Worm (Caenorhabditis elegans): ENCODE measurements around the gene nhr-18.
A peak's percentile ranks its signal among the peaks of the same experiment; 100 is the strongest.

Gene nhr-18

DNA sequence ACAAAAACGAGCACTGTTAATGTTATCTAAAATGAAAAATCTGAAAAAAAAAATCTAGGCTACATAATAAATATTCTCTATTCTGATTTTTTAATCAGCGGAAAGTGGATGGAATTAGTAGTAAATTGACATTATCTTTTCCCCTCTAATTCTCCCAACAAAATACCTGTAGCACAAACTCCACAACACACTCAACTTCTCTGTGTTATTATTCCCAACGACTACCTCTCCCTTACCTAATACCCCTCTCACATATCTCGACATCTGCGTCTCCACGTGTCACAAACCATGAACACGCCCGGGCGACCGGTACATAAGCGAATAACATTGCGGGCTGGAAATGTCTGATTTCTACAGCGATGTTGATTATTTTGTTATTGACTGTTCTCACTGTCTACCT, 43.8 kb upstream of the nhr-18 start, which contains the start of gene cyp-33C2:
TSS of gene cyp-33C2 (plus strand) at position 327 of the 400 bp plus-strand sequence.
- TF ChIP-seq daf-16 (GFP tag; optimal IDR thresholded peaks at IDR 0.05) (no peak), daf-16 (tag; optimal IDR thresholded peaks at IDR 0.05) (peak; percentile 25), dmd-6 (GFP tag; IDR thresholded peaks at IDR 0.05) (peak; percentile 61), zfp-2 (tag; optimal IDR thresholded peaks at IDR 0.05) (no peak), nhr-28 (tag; optimal IDR thresholded peaks at IDR 0.05) (peak; percentile 93), hmg-1.1 (GFP tag; IDR thresholded peaks at IDR 0.05) (no peak), ceh-32 (tag; optimal IDR thresholded peaks at IDR 0.05; ENCODE audit: poor library complexity) (no peak)

DNA sequence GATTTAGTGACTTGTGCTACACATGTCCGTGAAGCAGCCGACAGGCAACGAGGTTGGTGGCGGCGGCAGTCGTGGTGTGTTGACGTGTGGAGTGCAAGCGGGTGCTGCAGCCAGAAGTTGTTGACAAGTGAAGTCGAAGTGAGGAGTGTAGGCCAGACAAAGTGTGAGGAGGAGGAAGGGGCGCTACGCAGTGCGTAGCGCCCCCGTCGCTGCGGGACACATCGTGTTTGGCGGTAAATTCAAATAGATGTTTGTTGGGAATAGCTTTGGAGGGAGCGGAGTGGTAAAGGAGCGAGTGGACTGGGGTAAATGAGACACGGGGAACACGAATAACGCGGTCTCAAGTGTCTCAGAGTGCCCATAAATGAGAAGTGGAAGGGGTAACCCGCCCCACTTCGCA, 41.5 kb upstream of the nhr-18 start:
- TF ChIP-seq set-16 (GFP tag; IDR thresholded peaks at IDR 0.05), result 0 out of 2 replicates have a peak, but pooled peaks have one; percentile 32
- peak; percentile 62 for TF ChIP-seq aha-1 (tag)
- TF ChIP-seq ces-1 (GFP tag; optimal IDR thresholded peaks at IDR 0.05), result no peak

DNA sequence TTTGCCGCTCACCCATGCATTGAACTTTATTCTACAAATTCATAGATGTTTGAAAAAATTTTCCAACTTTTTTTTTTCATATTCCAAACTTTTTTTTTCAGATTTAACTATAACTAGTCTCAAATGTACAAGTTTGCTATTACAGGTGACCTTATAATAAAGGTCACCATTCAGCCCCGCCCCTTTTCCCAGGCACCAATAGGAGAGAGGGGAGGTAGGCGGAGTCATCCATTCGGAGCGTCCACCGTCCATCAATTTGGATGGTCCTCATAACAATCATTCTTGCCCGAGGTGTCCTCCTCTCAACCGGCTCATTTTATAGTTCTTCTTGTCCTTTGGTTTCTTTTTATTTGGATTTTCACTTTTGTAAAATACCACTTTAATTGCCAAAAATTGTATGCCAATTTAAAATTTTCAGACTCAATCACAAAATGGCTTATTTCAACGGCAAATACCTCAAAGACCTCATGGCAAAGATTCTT, 39.1 kb upstream of the nhr-18 start, which contains the start of gene Y5H2B.3:
TSS of gene Y5H2B.3 (plus strand) at position 432 of the 482 bp plus-strand sequence.
- no peak for TF ChIP-seq R02D3.7 (tag; optimal IDR thresholded peaks at IDR 0.05)
- no peak for TF ChIP-seq ces-1 (GFP tag; optimal IDR thresholded peaks at IDR 0.05)
- no peak for TF ChIP-seq dmd-6 (GFP tag; IDR thresholded peaks at IDR 0.05)
- no peak for TF ChIP-seq zfp-3 (GFP tag; conservative IDR thresholded peaks at IDR 0.05)
- TF ChIP-seq egl-43 (GFP tag; IDR thresholded peaks at IDR 0.05), result no peak
- TF ChIP-seq egl-27 (tag; optimal IDR thresholded peaks at IDR 0.05), result no peak
- no peak for TF ChIP-seq hlh-11 (tag; optimal IDR thresholded peaks at IDR 0.05)
- TF ChIP-seq zag-1 (tag; optimal IDR thresholded peaks at IDR 0.05), result no peak
- no peak for TF ChIP-seq fkh-10 (GFP tag; optimal IDR thresholded peaks at IDR 0.05)

DNA sequence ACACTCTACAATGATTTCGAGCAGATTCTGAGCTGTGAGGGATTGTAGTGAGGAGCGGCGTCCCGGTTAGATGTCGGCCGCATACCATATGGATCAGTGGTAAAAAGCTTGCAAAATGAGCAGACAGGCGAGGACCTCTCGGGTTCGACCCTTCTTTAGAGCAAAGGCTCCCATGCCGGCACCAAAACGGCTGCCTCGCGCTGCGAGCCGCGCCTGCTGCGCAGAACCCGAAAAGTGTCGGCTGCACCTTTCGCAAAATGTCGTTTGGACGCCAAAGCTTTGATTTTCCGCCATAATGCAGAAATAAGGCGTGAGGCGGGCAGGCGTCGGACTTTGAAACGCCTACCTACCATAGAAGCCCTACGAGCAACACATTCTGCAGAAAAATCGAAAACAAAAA, 36.6 kb upstream of the nhr-18 start:
- TF ChIP-seq Y48G9A.11 (GFP tag; IDR thresholded peaks at IDR 0.05) (peak; percentile 71; the same call in 1 of the 2 replicates), saeg-2 (GFP tag; IDR thresholded peaks at IDR 0.05) (no peak), set-16 (GFP tag; IDR thresholded peaks at IDR 0.05) (peak; percentile 91), F49E8.2 (tag; optimal IDR thresholded peaks at IDR 0.05; ENCODE audit: borderline replicate concordance) (no peak), F37D6.2 (tag; optimal IDR thresholded peaks at IDR 0.05) (no peak), lin-15B (tag; optimal IDR thresholded peaks at IDR 0.05) (no peak), nhr-237 (tag; optimal IDR thresholded peaks at IDR 0.05) (no peak), lir-3 (tag; optimal IDR thresholded peaks at IDR 0.05) (no peak), dmd-6 (GFP tag; IDR thresholded peaks at IDR 0.05) (no peak), T26A8.4 (GFP tag; IDR thresholded peaks at IDR 0.05) (no peak), ceh-62 (tag; optimal IDR thresholded peaks at IDR 0.05) (no peak), zip-2 (tag; optimal IDR thresholded peaks at IDR 0.05) (no peak), egl-43 (GFP tag; IDR thresholded peaks at IDR 0.05) (peak; percentile 70), rbr-2 (tag; optimal IDR thresholded peaks at IDR 0.05) (no peak), nhr-77 (tag; optimal IDR thresholded peaks at IDR 0.05) (no peak), D1046.2 (GFP tag; IDR thresholded peaks at IDR 0.05) (0 out of 2 replicates have a peak, but pooled peaks have one; percentile 41), nhr-42 (GFP tag; IDR thresholded peaks at IDR 0.05) (no peak), lin-13 (GFP tag; optimal IDR thresholded peaks at IDR 0.05) (no peak), ceh-32 (tag; optimal IDR thresholded peaks at IDR 0.05; ENCODE audit: poor library complexity) (no peak), F26F4.8 (GFP tag; conservative IDR thresholded peaks at IDR 0.05) (no peak), spr-1 (tag; optimal IDR thresholded peaks at IDR 0.05) (no peak), skn-1 (tag; optimal IDR thresholded peaks at IDR 0.05) (no peak)

DNA sequence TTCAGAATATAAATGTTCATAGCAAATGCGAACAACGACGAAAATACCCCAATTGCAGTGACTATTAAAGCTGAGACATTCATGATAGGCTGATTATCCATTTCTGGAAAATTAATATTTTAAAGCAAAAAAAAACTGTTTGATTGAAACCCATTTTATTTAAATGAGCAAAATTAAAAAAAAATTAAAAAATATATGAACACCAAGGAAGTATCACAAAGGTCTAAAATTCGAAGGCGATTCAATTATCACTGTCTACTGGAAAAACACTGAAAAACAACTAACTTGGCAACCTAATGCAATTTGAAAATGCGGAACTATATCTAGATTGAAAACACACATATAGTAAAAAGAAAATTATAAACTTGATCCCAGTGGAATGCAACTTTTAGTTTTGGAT, 35.9 kb upstream of the nhr-18 start, which contains the start of gene srbc-42:
TSS of gene srbc-42 (minus strand) at position 101 of the 400 bp plus-strand sequence.
- TF ChIP-seq hlh-30 (tag; optimal IDR thresholded peaks at IDR 0.05; ENCODE audit: insufficient read depth), result no peak
- TF ChIP-seq ceh-28 (tag; optimal IDR thresholded peaks at IDR 0.05), result no peak
- TF ChIP-seq spr-3 (GFP tag; optimal IDR thresholded peaks at IDR 0.05), result no peak
- TF ChIP-seq tra-1 (GFP tag; IDR thresholded peaks at IDR 0.05), result no peak
- no peak for TF ChIP-seq zip-2 (tag; optimal IDR thresholded peaks at IDR 0.05)
- TF ChIP-seq nhr-102 (tag; optimal IDR thresholded peaks at IDR 0.05), result no peak
- TF ChIP-seq madf-9 (GFP tag; conservative IDR thresholded peaks at IDR 0.05), result no peak
- no peak for TF ChIP-seq daf-19 (GFP tag; conservative IDR thresholded peaks at IDR 0.05)
